Worm (Caenorhabditis elegans): ENCODE data around the gene ddp-1.

The ddp-1 gene

DNA sequence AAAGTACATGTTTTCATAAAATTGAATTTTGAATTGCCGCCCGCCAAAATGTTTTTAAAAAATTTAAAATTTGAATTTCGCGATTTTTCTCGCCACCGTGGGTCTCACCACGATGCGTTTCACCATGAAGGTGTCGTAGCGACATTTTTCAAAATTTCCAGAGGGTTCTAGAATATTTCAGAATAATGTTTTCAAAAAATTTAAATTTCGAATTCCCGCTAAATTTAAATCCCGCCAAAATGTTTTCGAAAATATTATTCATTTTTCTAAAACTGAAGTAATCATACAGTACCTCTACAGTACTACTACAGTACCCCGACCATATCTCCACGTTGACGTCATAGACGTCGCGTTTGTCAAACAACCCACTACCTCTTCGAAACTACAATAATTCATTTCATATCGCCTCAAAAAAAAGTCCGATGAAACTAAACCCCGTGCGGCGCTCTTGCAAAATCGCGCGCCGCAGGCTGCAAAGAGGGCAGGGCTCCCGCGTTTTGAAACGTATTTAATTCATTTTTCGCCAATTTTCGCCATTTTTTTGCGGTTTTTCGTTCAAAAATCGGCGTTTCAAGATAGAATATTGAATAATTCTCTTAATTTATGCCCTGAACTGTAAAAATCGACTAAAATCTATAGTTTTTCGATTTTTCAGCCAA lies 35.3 kb upstream of the ddp-1 start, which contains the start of the genes pvf-1 and Y39A3CL.7:
Gene pvf-1, minus strand, starts transcription at position 51 of the 659 bp plus-strand sequence.
Gene Y39A3CL.7, plus strand, starts transcription at position 656 of the 659 bp plus-strand sequence.
- TF ChIP-seq pha-2 (tag; optimal IDR thresholded peaks at IDR 0.05) = peak; percentile 49
- TF ChIP-seq tbx-2 (tag; optimal IDR thresholded peaks at IDR 0.05) = peak; percentile 62
- TF ChIP-seq K09A11.1 (tag; optimal IDR thresholded peaks at IDR 0.05; ENCODE audit: insufficient read depth) = peak; percentile 63
- no peak for TF ChIP-seq mec-3 (tag; optimal IDR thresholded peaks at IDR 0.05; ENCODE audit: borderline replicate concordance)
- peak; percentile 57 for TF ChIP-seq K02D7.2 (tag; optimal IDR thresholded peaks at IDR 0.05)
- no peak for TF ChIP-seq ama-1 (optimal IDR thresholded peaks at IDR 0.05)
- TF ChIP-seq pag-3 (tag; optimal IDR thresholded peaks at IDR 0.05; ENCODE audit: borderline replicate concordance) = no peak
- peak; percentile 61 for TF ChIP-seq ceh-19 (GFP tag; optimal IDR thresholded peaks at IDR 0.05)
- peak; percentile 55 for TF ChIP-seq ceh-31 (tag; optimal IDR thresholded peaks at IDR 0.05)
- TF ChIP-seq nfya-1 (tag; optimal IDR thresholded peaks at IDR 0.05) = peak; percentile 49
- no peak for TF ChIP-seq F13H6.1 (tag; optimal IDR thresholded peaks at IDR 0.05)
- TF ChIP-seq tbx-7 (tag; optimal IDR thresholded peaks at IDR 0.05) = no peak
- peak; percentile 19 for TF ChIP-seq dmd-4 (tag; optimal IDR thresholded peaks at IDR 0.05; ENCODE audit: borderline replicate concordance)
- TF ChIP-seq sdc-2 (tag; optimal IDR thresholded peaks at IDR 0.05) = peak; percentile 20
- no peak for TF ChIP-seq pax-1 (tag; optimal IDR thresholded peaks at IDR 0.05)
- peak; percentile 43; the same call in 1 of the 2 replicates for TF ChIP-seq unc-3 (GFP tag; conservative IDR thresholded peaks at IDR 0.05)
- peak; percentile 25 for TF ChIP-seq unc-3 (tag; optimal IDR thresholded peaks at IDR 0.05)
- peak; percentile 56 for TF ChIP-seq nhr-232 (tag; optimal IDR thresholded peaks at IDR 0.05)
- TF ChIP-seq pros-1 (tag; optimal IDR thresholded peaks at IDR 0.05) = no peak
- TF ChIP-seq ceh-22 (tag; optimal IDR thresholded peaks at IDR 0.05) = no peak
- TF ChIP-seq unc-55 (GFP tag; optimal IDR thresholded peaks at IDR 0.05) = no peak
- TF ChIP-seq rnt-1 (tag; optimal IDR thresholded peaks at IDR 0.05) = peak; percentile 22
- TF ChIP-seq odd-2 (tag; optimal IDR thresholded peaks at IDR 0.05) = peak; percentile 55
- peak; percentile 82 for TF ChIP-seq pat-9 (tag; optimal IDR thresholded peaks at IDR 0.05)
- peak; percentile 16 for TF ChIP-seq ahr-1 (tag; optimal IDR thresholded peaks at IDR 0.05)
- peak; percentile 69 for TF ChIP-seq C38D4.7 (GFP tag; optimal IDR thresholded peaks at IDR 0.05)
- TF ChIP-seq lin-11 (tag; optimal IDR thresholded peaks at IDR 0.05) = peak; percentile 43
- TF ChIP-seq ceh-34 (tag; optimal IDR thresholded peaks at IDR 0.05) = peak; percentile 75
- TF ChIP-seq Y22D7AL.16 (tag; optimal IDR thresholded peaks at IDR 0.05) = peak; percentile 18
- TF ChIP-seq elt-4 (tag; optimal IDR thresholded peaks at IDR 0.05) = no peak
- TF ChIP-seq ttx-3 (tag; optimal IDR thresholded peaks at IDR 0.05) = peak; percentile 55
- TF ChIP-seq ceh-45 (GFP tag; IDR thresholded peaks at IDR 0.05) = no peak
- TF ChIP-seq dve-1 (tag; optimal IDR thresholded peaks at IDR 0.05) = no peak
- TF ChIP-seq ceh-30 (tag; optimal IDR thresholded peaks at IDR 0.05) = no peak
- TF ChIP-seq T23F11.4 (GFP tag; optimal IDR thresholded peaks at IDR 0.05) = no peak
- no peak for TF ChIP-seq hlh-8 (tag; optimal IDR thresholded peaks at IDR 0.05)
- TF ChIP-seq ztf-16 (tag; optimal IDR thresholded peaks at IDR 0.05) = no peak
- TF ChIP-seq ceh-48 (tag; optimal IDR thresholded peaks at IDR 0.05) = no peak
- TF ChIP-seq che-1 (tag; optimal IDR thresholded peaks at IDR 0.05) = peak; percentile 58
- TF ChIP-seq sox-4 (tag; optimal IDR thresholded peaks at IDR 0.05) = peak; percentile 51
- peak; percentile 41 for TF ChIP-seq ceh-6 (GFP tag; optimal IDR thresholded peaks at IDR 0.05)
- peak; percentile 6 for TF ChIP-seq unc-42 (tag; optimal IDR thresholded peaks at IDR 0.05)
- TF ChIP-seq elt-2 (tag; optimal IDR thresholded peaks at IDR 0.05) = peak; percentile 70
- no peak for TF ChIP-seq lim-6 (tag; optimal IDR thresholded peaks at IDR 0.05)
- no peak for TF ChIP-seq pqm-1 (tag; optimal IDR thresholded peaks at IDR 0.05)
- TF ChIP-seq pha-4 (tag; optimal IDR thresholded peaks at IDR 0.05) = no peak
- no peak for TF ChIP-seq ceh-24 (tag; optimal IDR thresholded peaks at IDR 0.05)
- peak; percentile 55 for TF ChIP-seq fax-1 (tag; optimal IDR thresholded peaks at IDR 0.05)
- peak; percentile 76 for TF ChIP-seq ceh-14 (tag; optimal IDR thresholded peaks at IDR 0.05)
- TF ChIP-seq ceh-18 (tag; optimal IDR thresholded peaks at IDR 0.05) = peak; percentile 11
- peak; percentile 44 for TF ChIP-seq madf-2 (tag; optimal IDR thresholded peaks at IDR 0.05)
- TF ChIP-seq fkh-6 (tag; optimal IDR thresholded peaks at IDR 0.05) = peak; percentile 52
